Fruit fly (Drosophila melanogaster) whole organism, wandering third instar larva: ENCODE data around the gene Nos.

Experiments
- Abd-B ChIP-seq: fragments of >200 bp; optimal IDR thresholded peaks from 2 replicates; lab custom pipeline; 2017; ENCODE audit warnings: missing biosample characterization, missing genetic modification characterization
- CG32264 ChIP-seq: fragments of 200-800 bp; sonication (Bioruptor generic); optimal IDR thresholded peaks from 2 replicates; lab custom pipeline; 2016; ENCODE audit warnings: missing biosample characterization, missing genetic modification characterization
- Dif ChIP-seq: fragments of 200-275, 200-300 bp; sonication (Bioruptor generic); optimal IDR thresholded peaks from 2 replicates; lab custom pipeline; 2018; ENCODE audit warnings: missing biosample characterization, missing genetic modification characterization; ENCODE audit not compliant: partially characterized antibody
- Hr78 ChIP-seq: fragments of >200 bp; optimal IDR thresholded peaks from 2 replicates; lab custom pipeline; 2017; ENCODE audit warnings: missing biosample characterization, missing genetic modification characterization
- Mio ChIP-seq: sonication (Bioruptor generic); optimal IDR thresholded peaks from 2 replicates; lab custom pipeline; 2016; ENCODE audit warnings: missing biosample characterization, missing genetic modification characterization
- Rel ChIP-seq, 2 experiments: fragments of 200-800 bp; sonication (Bioruptor generic) in 1 of 2; optimal IDR thresholded peaks; 2 replicates in 1 of 2; 3 replicates in 1 of 2; lab custom pipeline; 2016 to 2019; ENCODE audit warnings: mild to moderate bottlenecking in 2 of 2, missing biosample characterization in 2 of 2, missing genetic modification characterization in 2 of 2, moderate library complexity in 1 of 2
- br ChIP-seq: fragments of 200-800 bp; sonication (Bioruptor generic); optimal IDR thresholded peaks from 2 replicates; lab custom pipeline; 2016; ENCODE audit warnings: missing biosample characterization, missing genetic modification characterization
- dl ChIP-seq, 2 experiments: fragments of 175-275, 200-275 bp in 1 of 2; fragments of 200-275 bp in 1 of 2; sonication (Bioruptor generic); optimal IDR thresholded peaks; lab custom pipeline; 2018; ENCODE audit warnings: mild to moderate bottlenecking in 2 of 2, missing biosample characterization in 2 of 2, missing genetic modification characterization in 2 of 2, moderate library complexity in 2 of 2; ENCODE audit not compliant: partially characterized antibody in 2 of 2, insufficient read depth in 1 of 2
- rgr ChIP-seq: fragments of 200-800 bp; sonication (Bioruptor generic); optimal IDR thresholded peaks from 3 replicates; lab custom pipeline; 2016; ENCODE audit warnings: missing biosample characterization, mild to moderate bottlenecking, missing genetic modification characterization
- sv ChIP-seq: fragments of 200-800 bp; sonication (Bioruptor generic); optimal IDR thresholded peaks from 3 replicates; lab custom pipeline; 2016; ENCODE audit warnings: missing biosample characterization, missing genetic modification characterization
- usp ChIP-seq: fragments of >200 bp; optimal IDR thresholded peaks from 2 replicates; lab custom pipeline; 2017; ENCODE audit warnings: missing biosample characterization, missing genetic modification characterization

DNA sequence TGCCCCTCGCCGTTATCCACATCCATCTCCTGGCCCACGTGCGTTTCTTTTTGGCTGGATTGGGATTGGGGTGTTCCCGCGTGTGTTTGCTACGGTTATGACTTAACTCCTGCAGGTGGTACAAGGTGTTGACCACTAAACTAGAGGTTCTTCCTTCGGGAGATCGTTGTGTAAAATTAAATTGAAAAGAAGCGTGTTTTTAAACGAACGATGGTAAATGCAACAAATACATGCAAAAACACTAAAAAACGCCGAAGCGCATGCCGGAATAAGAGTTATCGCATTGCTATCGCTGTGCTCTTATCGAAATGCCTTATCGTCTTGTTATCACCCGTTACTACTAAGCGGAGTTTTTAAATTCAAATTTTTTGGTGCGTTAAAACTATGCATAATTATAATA lies 67.6 kb downstream of the Nos start, which contains the start of gene CG6724:
- TF ChIP-seq Mio (GFP tag; lab: Kevin White, UChicago) (no peak), sv (no peak), dl (GFP tag; optimal IDR thresholded peaks at IDR 0.05; lab: Kevin White, UChicago; ENCODE audit: insufficient read depth in 1 of 2, partially characterized antibody in 2 of 2) (no peak), Rel (GFP tag; optimal IDR thresholded peaks at IDR 0.05; lab: Kevin White, UChicago) (no peak), Rel (tag; optimal IDR thresholded peaks at IDR 0.05; lab: Kevin White, UChicago) (no peak), usp (GFP tag; lab: Kevin White, UChicago) (no peak), Abd-B (GFP tag; lab: Kevin White, UChicago) (no peak), Hr78 (no peak), CG32264 (GFP tag; lab: Kevin White, UChicago) (no peak), br (no peak), Dif (GFP tag; lab: Kevin White, UChicago) (no peak), rgr (GFP tag; lab: Kevin White, UChicago) (no peak)
